Fruit fly (Drosophila melanogaster) whole organism, embryonic: ENCODE measurements around the gene Cip4.
A peak's percentile ranks its signal among the peaks of the same experiment; 100 is the strongest.

Experiments used
- ATbp ChIP-seq: fragments of 200-800 bp; sonication (Bioruptor generic); optimal IDR thresholded peaks from 2 replicates; lab custom pipeline; 2017; ENCODE audit warnings: missing biosample characterization, mild to moderate bottlenecking, missing genetic modification characterization, missing genetic modification reagents
- BtbVII ChIP-seq: fragments of 200-800 bp; sonication (Bioruptor generic); optimal IDR thresholded peaks from 3 replicates; lab custom pipeline; 2017; ENCODE audit warnings: missing biosample characterization, mild to moderate bottlenecking, missing genetic modification characterization
- CG10147 ChIP-seq: fragments of 200-800 bp; sonication (Bioruptor generic); optimal IDR thresholded peaks from 2 replicates; lab custom pipeline; 2019; ENCODE audit warnings: missing biosample characterization, mild to moderate bottlenecking, missing genetic modification characterization, moderate library complexity
- CG10209 ChIP-seq: fragments of 200-800 bp; sonication (Bioruptor generic); optimal IDR thresholded peaks from 3 replicates; lab custom pipeline; 2017; ENCODE audit warnings: missing biosample characterization, mild to moderate bottlenecking, missing genetic modification characterization, missing genetic modification reagents
- CG10267 ChIP-seq: fragments of 200-800 bp; sonication (Bioruptor generic); optimal IDR thresholded peaks from 2 replicates; lab custom pipeline; 2018; ENCODE audit warnings: missing biosample characterization, mild to moderate bottlenecking, missing genetic modification characterization, moderate library complexity
- CG10979 ChIP-seq: fragments of 200-800 bp; sonication (Bioruptor generic); optimal IDR thresholded peaks from 2 replicates; lab custom pipeline; 2018; ENCODE audit warnings: missing biosample characterization, mild to moderate bottlenecking, missing genetic modification characterization, moderate library complexity
- CG11456 ChIP-seq: fragments of 200-800 bp; sonication (Bioruptor generic); IDR thresholded peaks from 3 replicates; pipeline ENCODE4 v1.3.6; 2022; ENCODE audit warnings: missing biosample characterization, missing genetic modification characterization
- CG11723 ChIP-seq: fragments of 200-800 bp; sonication (Bioruptor generic); optimal IDR thresholded peaks from 2 replicates; lab custom pipeline; 2017; ENCODE audit warnings: missing biosample characterization, mild to moderate bottlenecking, missing genetic modification characterization
- CG12659 ChIP-seq: fragments of 200-800 bp; sonication (Bioruptor generic); optimal IDR thresholded peaks from 3 replicates; lab custom pipeline; 2017; ENCODE audit warnings: mild to moderate bottlenecking, missing biosample characterization, missing genetic modification reagents, missing genetic modification characterization
- CG14667 ChIP-seq: fragments of 200-800 bp; sonication (Bioruptor generic); IDR thresholded peaks from 2 replicates; pipeline ENCODE4 v1.3.6; 2022; ENCODE audit warnings: missing biosample characterization, missing genetic modification characterization
- CG17802 ChIP-seq: fragments of 200-800 bp; sonication (Bioruptor generic); optimal IDR thresholded peaks from 2 replicates; lab custom pipeline; 2018; ENCODE audit warnings: missing biosample characterization, mild to moderate bottlenecking, missing genetic modification characterization, moderate library complexity
- CG17829 ChIP-seq: fragments of 200-800 bp; optimal IDR thresholded peaks from 2 replicates; lab custom pipeline; 2019; ENCODE audit warnings: missing biosample characterization, mild to moderate bottlenecking, missing genetic modification characterization, moderate library complexity
- CG18599 ChIP-seq: fragments of 200-800 bp; sonication (Bioruptor generic); optimal IDR thresholded peaks from 3 replicates; lab custom pipeline; 2017; ENCODE audit warnings: missing biosample characterization, missing genetic modification characterization, mild to moderate bottlenecking, moderate library complexity, missing genetic modification reagents
- CG2712 ChIP-seq: fragments of 200-800 bp; optimal IDR thresholded peaks from 3 replicates; lab custom pipeline; 2019; ENCODE audit warnings: missing biosample characterization, mild to moderate bottlenecking, missing genetic modification characterization, moderate library complexity
- CG4328 ChIP-seq: fragments of 200-800 bp; sonication (Bioruptor generic); optimal IDR thresholded peaks from 3 replicates; lab custom pipeline; 2017; ENCODE audit warnings: missing biosample characterization, missing genetic modification reagents, missing genetic modification characterization
- CG6654 ChIP-seq: fragments of 200-800 bp; sonication (Bioruptor generic); optimal IDR thresholded peaks from 2 replicates; lab custom pipeline; 2017; ENCODE audit warnings: missing biosample characterization, mild to moderate bottlenecking, missing genetic modification characterization
- CTCF ChIP-seq: fragments of 200-800 bp; sonication (Bioruptor generic); optimal IDR thresholded peaks from 2 replicates; lab custom pipeline; 2017; ENCODE audit warnings: missing biosample characterization, mild to moderate bottlenecking, missing genetic modification characterization, moderate library complexity
- Camta ChIP-seq: fragments of 200-800 bp; sonication (Bioruptor generic); optimal IDR thresholded peaks from 2 replicates; lab custom pipeline; 2016; ENCODE audit warnings: missing biosample characterization, missing genetic modification characterization
- Fer3 ChIP-seq: fragments of 200-800 bp; sonication (Bioruptor generic); optimal IDR thresholded peaks from 2 replicates; lab custom pipeline; 2018; ENCODE audit warnings: missing biosample characterization, mild to moderate bottlenecking, missing genetic modification characterization, moderate library complexity
- Hmr ChIP-seq: fragments of 200-800 bp; sonication (Bioruptor generic); optimal IDR thresholded peaks from 3 replicates; lab custom pipeline; 2017; ENCODE audit warnings: mild to moderate bottlenecking, missing biosample characterization, missing genetic modification reagents, missing genetic modification characterization
- Hr3 ChIP-seq: fragments of 200-800 bp; sonication (Bioruptor generic); optimal IDR thresholded peaks from 3 replicates; lab custom pipeline; 2016; ENCODE audit warnings: missing biosample characterization, missing genetic modification characterization
- Lpt ChIP-seq: fragments of >200 bp; optimal IDR thresholded peaks from 2 replicates; lab custom pipeline; 2018; ENCODE audit warnings: missing biosample characterization, missing genetic modification characterization
- Med ChIP-seq: fragments of 200-800 bp; sonication (Bioruptor generic); peaks from one replicate; lab custom pipeline; 2016; ENCODE audit warnings: missing biosample characterization, missing genetic modification characterization, mild to moderate bottlenecking, inconsistent platforms, moderate library complexity
- Meics ChIP-seq: fragments of 200-800 bp; sonication (Bioruptor generic); optimal IDR thresholded peaks from 2 replicates; lab custom pipeline; 2017; ENCODE audit warnings: missing biosample characterization, mild to moderate bottlenecking, missing genetic modification characterization
- Oli ChIP-seq: fragments of 200-800 bp; sonication (Bioruptor generic); optimal IDR thresholded peaks from 2 replicates; lab custom pipeline; 2018; ENCODE audit warnings: missing biosample characterization, mild to moderate bottlenecking, missing genetic modification characterization, moderate library complexity
- PHDP ChIP-seq: fragments of 200-800 bp; sonication (Bioruptor generic); optimal IDR thresholded peaks from 3 replicates; lab custom pipeline; 2018; ENCODE audit warnings: missing biosample characterization, mild to moderate bottlenecking, missing genetic modification characterization, moderate library complexity
- Side ChIP-seq: fragments of 200-800 bp; sonication (Bioruptor generic); optimal IDR thresholded peaks from 2 replicates; lab custom pipeline; 2016; ENCODE audit warnings: missing biosample characterization, missing genetic modification characterization
- Sox102F ChIP-seq: fragments of 200-800 bp; sonication (Bioruptor generic); optimal IDR thresholded peaks from 2 replicates; lab custom pipeline; 2018; ENCODE audit warnings: missing biosample characterization, mild to moderate bottlenecking, missing genetic modification characterization, moderate library complexity
- Sry-δ ChIP-seq: fragments of 200-800 bp; sonication (Bioruptor generic); optimal IDR thresholded peaks from 2 replicates; lab custom pipeline; 2016; ENCODE audit warnings: missing biosample characterization, missing genetic modification characterization
- Ssrp ChIP-seq: fragments of 200-800 bp; sonication (Bioruptor generic); optimal IDR thresholded peaks from 2 replicates; lab custom pipeline; 2018; ENCODE audit warnings: missing biosample characterization, mild to moderate bottlenecking, missing genetic modification characterization, moderate library complexity
- Vsx1 ChIP-seq: fragments of 200-800 bp; sonication (Bioruptor generic); optimal IDR thresholded peaks from 2 replicates; lab custom pipeline; 2017; ENCODE audit warnings: missing biosample characterization, mild to moderate bottlenecking, missing genetic modification characterization, missing genetic modification reagents
- ase ChIP-seq: fragments of 200-800 bp; sonication (Bioruptor generic); IDR thresholded peaks from 3 replicates; pipeline ENCODE4 v1.3.6; 2022; ENCODE audit warnings: missing biosample characterization, missing genetic modification characterization
- bcd ChIP-seq: fragments of 200-800 bp; sonication (Bioruptor generic); optimal IDR thresholded peaks from 2 replicates; lab custom pipeline; 2017; ENCODE audit warnings: missing biosample characterization, mild to moderate bottlenecking, missing genetic modification characterization
- bsh ChIP-seq, 2 experiments: fragments of 200-800 bp; sonication (Bioruptor generic); optimal IDR thresholded peaks; 2 replicates each; lab custom pipeline; 2017 to 2018; ENCODE audit warnings: mild to moderate bottlenecking in 2 of 2, missing biosample characterization in 2 of 2, missing genetic modification characterization in 2 of 2, moderate library complexity in 1 of 2
- chinmo ChIP-seq: fragments of 200-800 bp; sonication (Bioruptor generic); IDR thresholded peaks from 4 replicates; pipeline ENCODE4 v1.3.6; 2022; ENCODE audit warnings: missing biosample characterization, missing genetic modification characterization; ENCODE audit not compliant: partially characterized antibody
- dmrt99B ChIP-seq: fragments of 200-800 bp; sonication (Bioruptor generic); optimal IDR thresholded peaks from 2 replicates; lab custom pipeline; 2018; ENCODE audit warnings: missing biosample characterization, mild to moderate bottlenecking, missing genetic modification characterization, moderate library complexity
- fd102C ChIP-seq: fragments of 200-800 bp; sonication (Bioruptor generic); optimal IDR thresholded peaks from 2 replicates; lab custom pipeline; 2018; ENCODE audit warnings: missing biosample characterization, mild to moderate bottlenecking, missing genetic modification characterization, moderate library complexity
- ftz-f1 ChIP-seq: fragments of 200-800 bp; sonication (Bioruptor generic); optimal IDR thresholded peaks from 2 replicates; lab custom pipeline; 2016; ENCODE audit warnings: missing biosample characterization, missing genetic modification characterization
- gem ChIP-seq: fragments of 200-800 bp; sonication (Bioruptor generic); optimal IDR thresholded peaks from 2 replicates; lab custom pipeline; 2019; ENCODE audit warnings: missing biosample characterization, mild to moderate bottlenecking, missing genetic modification characterization, moderate library complexity
- grau ChIP-seq: fragments of 200-800 bp; optimal IDR thresholded peaks from 3 replicates; lab custom pipeline; 2019; ENCODE audit warnings: missing biosample characterization, mild to moderate bottlenecking, missing genetic modification characterization, moderate library complexity
- lilli ChIP-seq: fragments of 200-800 bp; sonication (Bioruptor generic); optimal IDR thresholded peaks from 3 replicates; lab custom pipeline; 2016; ENCODE audit warnings: missing biosample characterization, missing genetic modification characterization
- lola ChIP-seq, 3 experiments: fragments of >200 bp in 2 of 3; fragments of 200-800 bp in 1 of 3; sonication (Bioruptor generic) in 1 of 3; optimal IDR thresholded peaks; 2 replicates each; lab custom pipeline; 2017 to 2019; ENCODE audit warnings: missing biosample characterization in 3 of 3, missing genetic modification characterization in 3 of 3, mild to moderate bottlenecking in 1 of 3, moderate library complexity in 1 of 3
- mirr ChIP-seq: fragments of 200-800 bp; sonication (Bioruptor generic); optimal IDR thresholded peaks from 3 replicates; lab custom pipeline; 2018; ENCODE audit warnings: missing biosample characterization, mild to moderate bottlenecking, missing genetic modification characterization
- nerfin-1 ChIP-seq: fragments of 200-800 bp; sonication (Bioruptor generic); optimal IDR thresholded peaks from 3 replicates; lab custom pipeline; 2019; ENCODE audit warnings: missing biosample characterization, mild to moderate bottlenecking, missing genetic modification characterization, moderate library complexity
- onecut ChIP-seq: fragments of 200-800 bp; sonication (Bioruptor generic); IDR thresholded peaks from 2 replicates; pipeline ENCODE4 v1.3.6; 2022; ENCODE audit warnings: missing biosample characterization, missing genetic modification characterization
- phol ChIP-seq: fragments of 200-800 bp; sonication (Bioruptor generic); optimal IDR thresholded peaks from 3 replicates; lab custom pipeline; 2018; ENCODE audit warnings: missing biosample characterization, mild to moderate bottlenecking, missing genetic modification characterization, moderate library complexity
- pros ChIP-seq: fragments of 200-800 bp; sonication (Bioruptor generic); optimal IDR thresholded peaks from 3 replicates; lab custom pipeline; 2019; ENCODE audit warnings: missing biosample characterization, mild to moderate bottlenecking, missing genetic modification characterization, moderate library complexity
- sug ChIP-seq: fragments of 200-800 bp; optimal IDR thresholded peaks from 2 replicates; lab custom pipeline; 2019; ENCODE audit warnings: missing biosample characterization, mild to moderate bottlenecking, missing genetic modification characterization, moderate library complexity

Gene Cip4

dm6 chr3L:4356986-4357385, 6.9 kb downstream of the Cip4 start:
- TF ChIP-seq CG6654 (GFP tag; lab: Kevin White, UChicago) (no peak), pros (GFP tag; lab: Kevin White, UChicago) (peak; percentile 95), Side (GFP tag; lab: Kevin White, UChicago) (no peak), lilli (GFP tag; lab: Kevin White, UChicago) (no peak), CG11456 (GFP tag; lab: Robert Waterston, UW) (0 out of 3 replicates have a peak, but pooled peaks have one; percentile 53), Lpt (GFP tag; lab: Kevin White, UChicago) (no peak), CG10147 (GFP tag; lab: Kevin White, UChicago) (no peak), onecut (GFP tag; lab: Robert Waterston, UW) (peak; percentile 90), Sry-δ (GFP tag; lab: Kevin White, UChicago) (no peak), nerfin-1 (peak; percentile 41), Med (GFP tag; lab: Kevin White, UChicago) (peak; percentile 31), fd102C (no peak), CG14667 (no peak), ftz-f1 (no peak), dmrt99B (no peak)

dm6 chr3L:4354898-4355627, 8.8 kb downstream of the Cip4 start:
- peak; percentile 56 for TF ChIP-seq CG10979 (tag; lab: Kevin White, UChicago)
- peak; percentile 46 for TF ChIP-seq phol (tag; lab: Kevin White, UChicago)
- peak; percentile 25 for TF ChIP-seq Vsx1 (GFP tag; lab: Kevin White, UChicago)
- peak; percentile 35 for TF ChIP-seq CG2712
- peak; percentile 38 for TF ChIP-seq Hmr
- peak; percentile 25 for TF ChIP-seq CG10209 (GFP tag; lab: Kevin White, UChicago)
- no peak for TF ChIP-seq ase (GFP tag; lab: Robert Waterston, UW)
- no peak for TF ChIP-seq sug (tag; lab: Kevin White, UChicago)
- peak; percentile 48 for TF ChIP-seq CG18599 (GFP tag; lab: Kevin White, UChicago)
- TF ChIP-seq Oli (tag; lab: Kevin White, UChicago) = peak; percentile 41
- no peak for TF ChIP-seq Camta (GFP tag; lab: Kevin White, UChicago)
- TF ChIP-seq gem = peak; percentile 60
- peak; percentile 32 for TF ChIP-seq mirr (GFP tag; lab: Kevin White, UChicago)
- no peak for TF ChIP-seq CTCF
- TF ChIP-seq Ssrp (tag; lab: Kevin White, UChicago) = peak; percentile 22
- TF ChIP-seq CG17802 (tag; lab: Kevin White, UChicago) = no peak
- TF ChIP-seq Meics (GFP tag; lab: Kevin White, UChicago) = peak; percentile 47
- peak; percentile 49 for TF ChIP-seq PHDP (tag; lab: Kevin White, UChicago)
- TF ChIP-seq lola (GFP tag; optimal IDR thresholded peaks at IDR 0.05; lab: Kevin White, UChicago) = peak in 1 of 3 experiments; percentile 51
- TF ChIP-seq chinmo = no peak
- no peak for TF ChIP-seq BtbVII (GFP tag; lab: Kevin White, UChicago)
- no peak for TF ChIP-seq CG4328
- peak; percentile 7 for TF ChIP-seq ATbp (GFP tag; lab: Kevin White, UChicago)
- peak; percentile 14 for TF ChIP-seq Fer3 (tag; lab: Kevin White, UChicago)
- TF ChIP-seq CG12659 (GFP tag; lab: Kevin White, UChicago) = peak; percentile 51
- TF ChIP-seq Hr3 = peak; percentile 28
- peak; percentile 20 for TF ChIP-seq bcd (GFP tag; lab: Kevin White, UChicago)
- peak; percentile 41 for TF ChIP-seq CG17829 (tag; lab: Kevin White, UChicago)
- TF ChIP-seq CG11723 (GFP tag; lab: Kevin White, UChicago) = no peak
- TF ChIP-seq bsh (GFP tag; optimal IDR thresholded peaks at IDR 0.05; lab: Kevin White, UChicago) = peak in 1 of 2 experiments; percentile 46
- TF ChIP-seq grau (tag; lab: Kevin White, UChicago) = peak; percentile 59
- peak; percentile 10 for TF ChIP-seq CG10267 (tag; lab: Kevin White, UChicago)
- TF ChIP-seq Sox102F (GFP tag; lab: Kevin White, UChicago) = peak; percentile 56
